Fruit fly (Drosophila melanogaster): ENCODE data around the gene stx.

The stx gene

DNA sequence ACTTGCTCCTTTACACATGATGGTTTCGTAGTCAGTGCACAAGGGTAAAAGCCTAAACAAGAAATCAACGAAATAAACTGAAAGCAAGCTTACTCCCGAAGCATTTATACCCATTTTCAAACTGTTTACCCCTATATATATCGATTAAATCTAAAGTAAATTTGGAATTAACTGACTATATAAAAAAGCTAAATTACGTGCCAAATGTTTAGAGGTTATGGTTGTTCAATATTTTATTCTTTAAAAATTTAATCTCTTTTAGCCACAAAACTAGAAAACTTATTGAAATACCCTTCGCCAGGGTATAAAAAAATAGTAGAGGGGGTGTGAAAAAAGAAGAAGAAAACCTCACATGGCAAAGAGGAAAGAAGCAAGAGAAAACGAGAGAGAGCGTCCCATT, 12.9 kb downstream of the stx start (continued):
- TF ChIP-seq disco-r (GFP tag; optimal IDR thresholded peaks at IDR 0.05) (peak; percentile 27), CG8359 (GFP tag; optimal IDR thresholded peaks at IDR 0.05; ENCODE audit: borderline replicate concordance) (peak; percentile 26), Usf (GFP tag; optimal IDR thresholded peaks at IDR 0.05) (no peak), CG3163 (GFP tag; optimal IDR thresholded peaks at IDR 0.05) (no peak), CG15601 (tag; optimal IDR thresholded peaks at IDR 0.05) (peak; percentile 52), CG12104 (GFP tag; optimal IDR thresholded peaks at IDR 0.05) (peak; percentile 6), ato (GFP tag; IDR thresholded peaks at IDR 0.05; ENCODE audit: partially characterized antibody) (no peak), so (GFP tag; IDR thresholded peaks at IDR 0.05) (peak; percentile 45; the same call in 1 of the 3 replicates), CG17359 (tag; optimal IDR thresholded peaks at IDR 0.05) (peak; percentile 67), CG34422 (GFP tag; IDR thresholded peaks at IDR 0.05) (no peak), BtbVII (GFP tag; optimal IDR thresholded peaks at IDR 0.05) (no peak), CG8924 (tag; optimal IDR thresholded peaks at IDR 0.05) (peak; percentile 80), B-H2 (GFP tag; optimal IDR thresholded peaks at IDR 0.05) (no peak), fd96Cb (tag; optimal IDR thresholded peaks at IDR 0.05) (peak; percentile 62), CG8089 (GFP tag; optimal IDR thresholded peaks at IDR 0.05) (no peak), Dbx (GFP tag; IDR thresholded peaks at IDR 0.05) (no peak), tio (GFP tag; optimal IDR thresholded peaks at IDR 0.05) (peak; percentile 32), CG4854 (GFP tag; optimal IDR thresholded peaks at IDR 0.05) (no peak), chinmo (GFP tag; IDR thresholded peaks at IDR 0.05; ENCODE audit: partially characterized antibody) (no peak), D19B (GFP tag; optimal IDR thresholded peaks at IDR 0.05) (peak; percentile 95), CG5180 (GFP tag; optimal IDR thresholded peaks at IDR 0.05) (no peak), CG9817 (tag; optimal IDR thresholded peaks at IDR 0.05) (peak; percentile 21), Hr78 (GFP tag; optimal IDR thresholded peaks at IDR 0.05) (no peak), sc (optimal IDR thresholded peaks at IDR 0.05) (no peak), sc (GFP tag; optimal IDR thresholded peaks at IDR 0.05) (peak; percentile 36), CG12299 (tag; optimal IDR thresholded peaks at IDR 0.05) (peak; percentile 25), pho (GFP tag; optimal IDR thresholded peaks at IDR 0.05) (peak; percentile 18), Aef1 (GFP tag; IDR thresholded peaks at IDR 0.05) (peak; percentile 48; the same call in 2 of the 3 replicates), CG3838 (GFP tag; optimal IDR thresholded peaks at IDR 0.05) (no peak), stwl (tag; optimal IDR thresholded peaks at IDR 0.05) (no peak), CG7271 (tag; optimal IDR thresholded peaks at IDR 0.05) (no peak)

DNA sequence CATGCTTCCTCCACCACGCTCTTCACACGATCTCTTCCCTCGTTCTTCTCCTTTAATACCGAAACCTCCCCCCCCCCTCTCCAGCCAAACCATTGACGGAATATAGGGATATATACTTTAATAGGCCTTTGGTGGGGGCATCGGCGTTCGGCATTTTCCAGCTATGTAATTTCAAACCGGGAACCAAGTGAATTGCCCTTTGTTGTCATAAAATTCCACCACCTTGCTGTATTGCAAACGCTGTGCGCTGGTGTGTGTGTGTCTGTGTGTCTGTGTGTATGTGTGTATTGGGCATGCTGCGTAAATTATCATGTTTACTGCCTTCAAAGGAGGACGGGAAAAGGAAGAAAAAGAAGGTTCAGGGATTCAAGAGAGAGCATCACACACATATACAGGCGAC, 13.4 kb downstream of the stx start:
- TF ChIP-seq NC2β (GFP tag; optimal IDR thresholded peaks at IDR 0.05) (no peak), CG5180 (GFP tag; optimal IDR thresholded peaks at IDR 0.05) (no peak), CG6765 (GFP tag; optimal IDR thresholded peaks at IDR 0.05) (no peak), CG1832 (GFP tag; optimal IDR thresholded peaks at IDR 0.05) (peak; percentile 22), CG12391 (tag; optimal IDR thresholded peaks at IDR 0.05) (no peak), CG9727 (GFP tag; optimal IDR thresholded peaks at IDR 0.05) (no peak), CG6813 (GFP tag; optimal IDR thresholded peaks at IDR 0.05) (no peak), CG7357 (GFP tag; IDR thresholded peaks at IDR 0.05) (no peak), Atf6 (GFP tag; IDR thresholded peaks at IDR 0.05) (no peak), gcm2 (GFP tag; optimal IDR thresholded peaks at IDR 0.05) (no peak), CG18011 (GFP tag; optimal IDR thresholded peaks at IDR 0.05) (no peak), insv (GFP tag; optimal IDR thresholded peaks at IDR 0.05) (peak in 1 of 2 experiments; percentile 18), twi (tag; optimal IDR thresholded peaks at IDR 0.05) (no peak), cad (GFP tag; optimal IDR thresholded peaks at IDR 0.05) (peak; percentile 9), wek (GFP tag; optimal IDR thresholded peaks at IDR 0.05) (peak; percentile 37), CG4707 (GFP tag; optimal IDR thresholded peaks at IDR 0.05) (no peak), CG15011 (GFP tag; optimal IDR thresholded peaks at IDR 0.05) (no peak), lab (GFP tag; optimal IDR thresholded peaks at IDR 0.05) (no peak), Mrtf (GFP tag; IDR thresholded peaks at IDR 0.05) (no peak), knrl (GFP tag; IDR thresholded peaks at IDR 0.05; ENCODE audit: partially characterized antibody) (no peak), CG15601 (tag; optimal IDR thresholded peaks at IDR 0.05) (no peak), sob (GFP tag; IDR thresholded peaks at IDR 0.05) (no peak), sens-2 (GFP tag; IDR thresholded peaks at IDR 0.05) (no peak)

Data from whole organism, embryonic.